Fruit fly (Drosophila melanogaster): ENCODE measurements around the gene spict.

The spict gene

DNA sequence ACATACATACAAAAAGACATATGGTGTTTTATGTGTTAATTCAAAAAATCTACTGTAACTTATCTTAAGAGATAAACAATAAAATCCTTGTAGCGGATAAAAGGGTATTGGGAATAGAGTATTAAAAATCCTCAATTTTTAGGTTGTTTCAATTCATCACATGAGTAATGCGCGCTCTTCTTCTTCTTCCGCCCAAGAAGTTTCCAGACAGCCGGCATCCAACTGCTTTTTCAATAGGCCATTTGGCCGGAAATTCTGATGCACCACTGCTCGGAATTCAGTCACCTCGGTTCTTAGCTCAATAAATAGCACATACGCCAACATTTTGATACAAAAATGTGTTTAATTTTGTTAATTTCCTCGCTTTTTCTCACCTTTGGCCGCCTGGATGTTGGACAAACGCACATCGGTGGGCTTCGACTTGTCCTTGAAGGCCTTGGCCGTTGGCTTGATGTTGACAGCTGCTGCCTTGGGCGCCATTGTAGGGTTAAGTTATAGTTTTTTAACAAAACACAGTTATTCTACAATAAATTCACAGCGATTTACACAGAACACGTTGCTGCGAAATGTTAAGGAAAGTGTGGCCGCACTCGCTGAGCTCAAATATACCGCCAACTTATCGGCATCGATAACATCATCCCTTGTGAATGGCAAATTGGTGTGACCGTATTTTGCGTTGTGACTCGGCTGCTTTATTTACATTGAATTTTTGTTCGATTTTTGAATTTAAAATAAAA is 12.0 kb upstream of the spict start, which contains the start of the genes CCT4 and CG6153 (continued):
- TF ChIP-seq MESR4 (GFP tag; optimal IDR thresholded peaks at IDR 0.05) (peak; percentile 62), Max (GFP tag; optimal IDR thresholded peaks at IDR 0.05) (peak; percentile 24), Sry-δ (GFP tag; optimal IDR thresholded peaks at IDR 0.05) (peak; percentile 44), YL-1 (GFP tag; optimal IDR thresholded peaks at IDR 0.05) (peak; percentile 87), CG13424 (tag; optimal IDR thresholded peaks at IDR 0.05) (no peak), tap (tag; optimal IDR thresholded peaks at IDR 0.05) (no peak), Meics (GFP tag; optimal IDR thresholded peaks at IDR 0.05) (no peak), gem (tag; optimal IDR thresholded peaks at IDR 0.05) (no peak), sc (optimal IDR thresholded peaks at IDR 0.05) (no peak), sc (GFP tag; optimal IDR thresholded peaks at IDR 0.05) (no peak), amos (GFP tag; IDR thresholded peaks at IDR 0.05; ENCODE audit: partially characterized antibody) (peak; percentile 54), CG6654 (GFP tag; optimal IDR thresholded peaks at IDR 0.05) (no peak), Abd-B (GFP tag; optimal IDR thresholded peaks at IDR 0.05) (no peak), sens (GFP tag) (no peak), CG12659 (GFP tag; optimal IDR thresholded peaks at IDR 0.05) (peak; percentile 40), CG14965 (GFP tag; optimal IDR thresholded peaks at IDR 0.05; ENCODE audit: borderline replicate concordance) (no peak), CG16863 (GFP tag; optimal IDR thresholded peaks at IDR 0.05) (no peak), al (GFP tag; IDR thresholded peaks at IDR 0.05) (no peak), hb (GFP tag; IDR thresholded peaks at IDR 0.05; ENCODE audit: partially characterized antibody) (peak; percentile 46; the same call in 1 of the 3 replicates), chinmo (GFP tag; IDR thresholded peaks at IDR 0.05; ENCODE audit: partially characterized antibody) (0 out of 4 replicates have a peak, but pooled peaks have one; percentile 61), CG17829 (tag; optimal IDR thresholded peaks at IDR 0.05) (no peak), knrl (GFP tag; IDR thresholded peaks at IDR 0.05; ENCODE audit: partially characterized antibody) (peak; percentile 48), zen2 (GFP tag; IDR thresholded peaks at IDR 0.05; ENCODE audit: partially characterized antibody) (no peak), B-H1 (GFP tag; IDR thresholded peaks at IDR 0.05) (no peak), nau (GFP tag; optimal IDR thresholded peaks at IDR 0.05) (no peak), CG33213 (GFP tag; optimal IDR thresholded peaks at IDR 0.05) (peak; percentile 12), Doc2 (GFP tag; IDR thresholded peaks at IDR 0.05) (no peak), CG13123 (GFP tag; optimal IDR thresholded peaks at IDR 0.05) (no peak), CTCF (GFP tag; optimal IDR thresholded peaks at IDR 0.05) (no peak), CG13775 (GFP tag; optimal IDR thresholded peaks at IDR 0.05) (no peak), CG4820 (GFP tag; optimal IDR thresholded peaks at IDR 0.05) (no peak), CG32767 (GFP tag; IDR thresholded peaks at IDR 0.05) (no peak), CG9797 (GFP tag; optimal IDR thresholded peaks at IDR 0.05) (peak; percentile 84), HLH54F (GFP tag; optimal IDR thresholded peaks at IDR 0.05) (no peak), ab (GFP tag; optimal IDR thresholded peaks at IDR 0.05) (no peak), TFAM (GFP tag; optimal IDR thresholded peaks at IDR 0.05) (no peak), zen (tag; optimal IDR thresholded peaks at IDR 0.05) (peak; percentile 35), CG10321 (GFP tag; IDR thresholded peaks at IDR 0.05) (no peak), vvl (GFP tag; IDR thresholded peaks at IDR 0.05) (peak; percentile 22; the same call in 1 of the 2 replicates), Dref (GFP tag; IDR thresholded peaks at IDR 0.05) (peak; percentile 76), Ets97D (GFP tag; optimal IDR thresholded peaks at IDR 0.05) (peak; percentile 71), dimm (GFP tag; IDR thresholded peaks at IDR 0.05) (no peak), bowl (GFP tag; IDR thresholded peaks at IDR 0.05) (no peak), CG2116 (GFP tag; optimal IDR thresholded peaks at IDR 0.05) (peak; percentile 57), CG10431 (GFP tag; optimal IDR thresholded peaks at IDR 0.05) (no peak), otp (GFP tag; IDR thresholded peaks at IDR 0.05) (no peak), Tbp (GFP tag; optimal IDR thresholded peaks at IDR 0.05) (peak; percentile 6), br (optimal IDR thresholded peaks at IDR 0.05) (no peak), pho (GFP tag; optimal IDR thresholded peaks at IDR 0.05) (no peak), gfzf (GFP tag; optimal IDR thresholded peaks at IDR 0.05) (peak; percentile 88), CG9215 (GFP tag; IDR thresholded peaks at IDR 0.05) (no peak)
